Fruit fly (Drosophila melanogaster): ENCODE data around the gene CG43373.

DNA sequence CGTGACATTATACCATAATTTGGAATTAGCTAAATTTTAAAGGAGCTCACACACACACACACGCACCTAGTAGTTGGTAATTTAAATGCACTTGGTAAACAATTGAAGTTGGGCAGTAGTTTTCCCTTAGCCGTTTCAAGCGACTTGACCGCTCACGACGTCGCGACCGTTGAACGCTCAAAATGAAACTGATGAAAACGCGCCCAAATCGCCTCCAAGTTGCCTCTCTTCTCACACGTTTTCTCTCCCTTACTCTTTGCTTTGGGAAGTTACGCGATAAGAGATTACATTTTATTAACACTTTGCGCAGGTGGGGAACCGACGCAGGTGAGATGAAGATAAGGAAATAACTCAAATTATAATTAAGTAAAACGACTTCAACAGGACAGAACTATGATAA, 29.0 kb upstream of the CG43373 start:
- TF ChIP-seq CG7045 (GFP tag; optimal IDR thresholded peaks at IDR 0.05): no peak
- peak; percentile 60 for TF ChIP-seq kay (GFP tag; ENCODE audit: borderline replicate concordance)
- TF ChIP-seq CG5204 (GFP tag; optimal IDR thresholded peaks at IDR 0.05): no peak
- peak; percentile 22 for TF ChIP-seq Mnt (GFP tag; optimal IDR thresholded peaks at IDR 0.05)
- no peak for TF ChIP-seq toe (GFP tag; optimal IDR thresholded peaks at IDR 0.05)
- no peak for TF ChIP-seq cic (GFP tag; optimal IDR thresholded peaks at IDR 0.05)
- TF ChIP-seq cnc (optimal IDR thresholded peaks at IDR 0.05): no peak
- TF ChIP-seq CG33017 (tag; optimal IDR thresholded peaks at IDR 0.05): no peak
- no peak for TF ChIP-seq bab1 (GFP tag; optimal IDR thresholded peaks at IDR 0.05)
- no peak for TF ChIP-seq Crg-1 (GFP tag; optimal IDR thresholded peaks at IDR 0.05)
- peak; percentile 11 for TF ChIP-seq pad (GFP tag; optimal IDR thresholded peaks at IDR 0.05)
- TF ChIP-seq Clk (GFP tag; optimal IDR thresholded peaks at IDR 0.05): no peak

Measured in whole organism, adult.